Fruit fly (Drosophila melanogaster) whole organism, embryonic: ENCODE data around the gene yrt.

Experiments used
- ATbp ChIP-seq: fragments of 200-800 bp; sonication (Bioruptor generic); optimal IDR thresholded peaks from 2 replicates; lab custom pipeline; 2017; ENCODE audit warnings: missing biosample characterization, mild to moderate bottlenecking, missing genetic modification characterization, missing genetic modification reagents
- CG10959 ChIP-seq: fragments of 200-800 bp; sonication (Bioruptor generic); IDR thresholded peaks from 2 replicates; pipeline ENCODE4 v1.3.6; 2022; ENCODE audit warnings: missing biosample characterization, missing genetic modification characterization
- CG12236 ChIP-seq: fragments of 200-800 bp; sonication (Bioruptor generic); optimal IDR thresholded peaks from 2 replicates; lab custom pipeline; 2016; ENCODE audit warnings: missing biosample characterization, missing genetic modification characterization
- CG12769 ChIP-seq: fragments of 200-800 bp; sonication (Bioruptor generic); optimal IDR thresholded peaks from 2 replicates; lab custom pipeline; 2019; ENCODE audit warnings: missing biosample characterization, mild to moderate bottlenecking, missing genetic modification characterization, moderate library complexity
- CG14710 ChIP-seq: fragments of 200-800 bp; sonication (Bioruptor generic); optimal IDR thresholded peaks from 3 replicates; lab custom pipeline; 2019; ENCODE audit warnings: missing biosample characterization, mild to moderate bottlenecking, missing genetic modification characterization, moderate library complexity
- CG1792 ChIP-seq: fragments of 200-800 bp; sonication (Bioruptor generic); optimal IDR thresholded peaks from 2 replicates; lab custom pipeline; 2016; ENCODE audit warnings: missing biosample characterization, missing genetic modification characterization
- CG2678 ChIP-seq: fragments of 200-800 bp; sonication (Bioruptor generic); optimal IDR thresholded peaks from 3 replicates; lab custom pipeline; 2019; ENCODE audit warnings: missing biosample characterization, mild to moderate bottlenecking, missing genetic modification characterization, moderate library complexity
- CG30431 ChIP-seq: fragments of 200-800 bp; sonication (Bioruptor generic); optimal IDR thresholded peaks from 2 replicates; lab custom pipeline; 2017; ENCODE audit warnings: missing biosample characterization, missing genetic modification characterization
- CG3065 ChIP-seq: fragments of 200-800 bp; sonication (Bioruptor generic); optimal IDR thresholded peaks from 2 replicates; lab custom pipeline; 2016; ENCODE audit warnings: missing biosample characterization, missing genetic modification characterization
- CG3847 ChIP-seq: fragments of 200-800 bp; sonication (Bioruptor generic); IDR thresholded peaks from 2 replicates; pipeline ENCODE4 v1.3.6; 2022; ENCODE audit warnings: missing biosample characterization, missing genetic modification characterization
- CG4282 ChIP-seq: fragments of 200-800 bp; sonication (Bioruptor generic); optimal IDR thresholded peaks from 2 replicates; lab custom pipeline; 2016; ENCODE audit warnings: missing biosample characterization, missing genetic modification characterization
- CG6254 ChIP-seq: fragments of 200-800 bp; sonication (Bioruptor generic); optimal IDR thresholded peaks from 3 replicates; lab custom pipeline; 2017; ENCODE audit warnings: mild to moderate bottlenecking, missing biosample characterization, missing genetic modification reagents, missing genetic modification characterization
- CG6791 ChIP-seq: fragments of 200-800 bp; sonication (Bioruptor generic); IDR thresholded peaks from 3 replicates; pipeline ENCODE4 v1.3.6; 2022; ENCODE audit warnings: missing biosample characterization, missing genetic modification characterization; ENCODE audit not compliant: partially characterized antibody
- CG7786 ChIP-seq: fragments of 200-800 bp; sonication (Bioruptor generic); optimal IDR thresholded peaks from 2 replicates; lab custom pipeline; 2016; ENCODE audit warnings: missing biosample characterization, missing genetic modification characterization
- CG7987 ChIP-seq: fragments of 200-800 bp; sonication (Bioruptor generic); optimal IDR thresholded peaks from 2 replicates; lab custom pipeline; 2018; ENCODE audit warnings: missing biosample characterization, mild to moderate bottlenecking, missing genetic modification characterization, moderate library complexity
- CG9817 ChIP-seq: fragments of 200-800 bp; sonication (Bioruptor generic); optimal IDR thresholded peaks from 2 replicates; lab custom pipeline; 2018; ENCODE audit warnings: missing biosample characterization, mild to moderate bottlenecking, missing genetic modification characterization, moderate library complexity
- CoRest ChIP-seq: fragments of 200-800 bp; sonication (Bioruptor generic); optimal IDR thresholded peaks from 3 replicates; lab custom pipeline; 2018; ENCODE audit warnings: missing biosample characterization, mild to moderate bottlenecking, missing genetic modification characterization, moderate library complexity
- Dip3 ChIP-seq: fragments of 200-800 bp; sonication (Bioruptor generic); optimal IDR thresholded peaks from 3 replicates; lab custom pipeline; 2016; ENCODE audit warnings: missing biosample characterization, missing genetic modification characterization
- Dref ChIP-seq: fragments of 200-800 bp; sonication (Bioruptor generic); IDR thresholded peaks from 2 replicates; pipeline ENCODE4 v1.3.6; 2022; ENCODE audit warnings: missing biosample characterization, missing genetic modification characterization
- E2f2 ChIP-seq: fragments of 200-800 bp; sonication (Bioruptor generic); IDR thresholded peaks from 2 replicates; pipeline ENCODE4 v1.3.6; 2022; ENCODE audit warnings: missing biosample characterization, missing genetic modification characterization
- ERR ChIP-seq: fragments of 200-800 bp; sonication (Bioruptor generic); optimal IDR thresholded peaks from 2 replicates; lab custom pipeline; 2016; ENCODE audit warnings: missing biosample characterization, missing genetic modification characterization
- HLH54F ChIP-seq: fragments of 200-800 bp; sonication (Bioruptor generic); optimal IDR thresholded peaks from 3 replicates; lab custom pipeline; 2016; ENCODE audit warnings: missing biosample characterization, missing genetic modification characterization
- Hmr ChIP-seq: fragments of 200-800 bp; sonication (Bioruptor generic); optimal IDR thresholded peaks from 3 replicates; lab custom pipeline; 2017; ENCODE audit warnings: mild to moderate bottlenecking, missing biosample characterization, missing genetic modification reagents, missing genetic modification characterization
- Hmx ChIP-seq: fragments of 200-800 bp; sonication (Bioruptor generic); optimal IDR thresholded peaks from 2 replicates; lab custom pipeline; 2016; ENCODE audit warnings: missing biosample characterization, missing genetic modification characterization
- Lhr ChIP-seq: fragments of 200-800 bp; sonication (Bioruptor generic); optimal IDR thresholded peaks from 3 replicates; lab custom pipeline; 2017; ENCODE audit warnings: mild to moderate bottlenecking, missing biosample characterization, missing genetic modification reagents, missing genetic modification characterization
- Med ChIP-seq: fragments of 200-800 bp; sonication (Bioruptor generic); peaks from one replicate; lab custom pipeline; 2016; ENCODE audit warnings: missing biosample characterization, missing genetic modification characterization, mild to moderate bottlenecking, inconsistent platforms, moderate library complexity
- Sin3A ChIP-seq: fragments of >200 bp; optimal IDR thresholded peaks from 2 replicates; lab custom pipeline; 2018
- ap ChIP-seq: fragments of 200-800 bp; sonication (Bioruptor generic); IDR thresholded peaks from 2 replicates; pipeline ENCODE4 v1.3.6; 2022; ENCODE audit warnings: missing biosample characterization, missing genetic modification characterization
- ci ChIP-seq: fragments of 200-800 bp; sonication (Bioruptor generic); IDR thresholded peaks from 3 replicates; pipeline ENCODE4 v1.3.6; 2022; ENCODE audit warnings: missing biosample characterization, missing genetic modification characterization
- dan ChIP-seq: fragments of 200-800 bp; sonication (Bioruptor generic); IDR thresholded peaks from 2 replicates; pipeline ENCODE4 v1.3.6; 2022; ENCODE audit warnings: missing biosample characterization, missing genetic modification characterization
- dati ChIP-seq: fragments of 200-800 bp; sonication (Bioruptor generic); IDR thresholded peaks from 2 replicates; pipeline ENCODE4 v1.3.6; 2022; ENCODE audit warnings: missing biosample characterization, missing genetic modification characterization
- ems ChIP-seq: fragments of 200-800 bp; sonication (Bioruptor generic); optimal IDR thresholded peaks from 3 replicates; lab custom pipeline; 2016; ENCODE audit warnings: missing biosample characterization, missing genetic modification characterization
- fd3F ChIP-seq: fragments of 200-800 bp; sonication (Bioruptor generic); optimal IDR thresholded peaks from 2 replicates; lab custom pipeline; 2018; ENCODE audit warnings: missing biosample characterization, mild to moderate bottlenecking, missing genetic modification characterization, moderate library complexity
- fd96Cb ChIP-seq: fragments of 200-800 bp; sonication (Bioruptor generic); optimal IDR thresholded peaks from 2 replicates; lab custom pipeline; 2018; ENCODE audit warnings: missing biosample characterization, mild to moderate bottlenecking, missing genetic modification characterization, moderate library complexity
- gfzf ChIP-seq: fragments of 200-800 bp; sonication (Bioruptor generic); optimal IDR thresholded peaks from 2 replicates; lab custom pipeline; 2016; ENCODE audit warnings: missing biosample characterization, mild to moderate bottlenecking, missing genetic modification characterization, moderate library complexity
- gro ChIP-seq: fragments of 200-800 bp; sonication (Bioruptor generic); optimal IDR thresholded peaks from 2 replicates; lab custom pipeline; 2016; ENCODE audit warnings: missing biosample characterization, missing genetic modification characterization
- gsb ChIP-seq: fragments of 200-800 bp; sonication (Bioruptor generic); IDR thresholded peaks from 2 replicates; pipeline ENCODE4 v1.3.6; 2022; ENCODE audit warnings: missing biosample characterization, missing genetic modification characterization
- gt ChIP-seq: fragments of 200-800 bp; sonication (Bioruptor generic); IDR thresholded peaks from 2 replicates; pipeline ENCODE4 v1.3.6; 2022; ENCODE audit warnings: missing biosample characterization, missing genetic modification characterization
- inv ChIP-seq: fragments of 200-800 bp; sonication (Bioruptor generic); IDR thresholded peaks from 2 replicates; pipeline ENCODE4 v1.3.6; 2022; ENCODE audit warnings: missing biosample characterization, missing genetic modification characterization; ENCODE audit not compliant: partially characterized antibody
- lab ChIP-seq: fragments of 200-800 bp; sonication (Bioruptor generic); optimal IDR thresholded peaks from 3 replicates; lab custom pipeline; 2017; ENCODE audit warnings: missing biosample characterization, missing genetic modification characterization, mild to moderate bottlenecking, moderate library complexity, missing genetic modification reagents
- lbe ChIP-seq: fragments of 200-800 bp; sonication (Bioruptor generic); optimal IDR thresholded peaks from 2 replicates; lab custom pipeline; 2016; ENCODE audit warnings: missing biosample characterization, mild to moderate bottlenecking, missing genetic modification characterization
- org-1 ChIP-seq: fragments of 200-800 bp; sonication (Bioruptor generic); optimal IDR thresholded peaks from 2 replicates; lab custom pipeline; 2017; ENCODE audit warnings: missing biosample characterization, missing genetic modification characterization
- pan ChIP-seq, 4 experiments: fragments of >200 bp in 3 of 4; fragments of 200-800 bp in 1 of 4; sonication (Bioruptor generic) in 1 of 4; optimal IDR thresholded peaks in 3 of 4; IDR thresholded peaks in 1 of 4; 2 replicates each; pipeline versions ENCODE4 v1.3.6 to Lab custom; 2017 to 2022; ENCODE audit warnings: missing biosample characterization in 2 of 4, missing genetic modification characterization in 2 of 4, mixed read lengths in 1 of 4
- sd ChIP-seq: fragments of 200-800 bp; sonication (Bioruptor generic); optimal IDR thresholded peaks from 3 replicates; lab custom pipeline; 2018; ENCODE audit warnings: missing biosample characterization, mild to moderate bottlenecking, missing genetic modification characterization, moderate library complexity
- slbo ChIP-seq: fragments of 200-800 bp; sonication (Bioruptor generic); IDR thresholded peaks from 2 replicates; pipeline ENCODE4 v1.3.6; 2022; ENCODE audit warnings: missing biosample characterization, missing genetic modification characterization
- slp2 ChIP-seq: fragments of 200-800 bp; sonication (Bioruptor generic); optimal IDR thresholded peaks from 2 replicates; lab custom pipeline; 2016; ENCODE audit warnings: missing biosample characterization, missing genetic modification characterization
- toy ChIP-seq: fragments of 200-800 bp; sonication (Bioruptor generic); IDR thresholded peaks from 2 replicates; pipeline ENCODE4 v1.3.6; 2022; ENCODE audit warnings: missing biosample characterization, missing genetic modification characterization
- tup ChIP-seq: fragments of 200-800 bp; sonication (Bioruptor generic); optimal IDR thresholded peaks from 2 replicates; lab custom pipeline; 2016; ENCODE audit warnings: missing biosample characterization, mild to moderate bottlenecking, missing genetic modification characterization, moderate library complexity
- tx ChIP-seq: fragments of 200-800 bp; sonication (Bioruptor generic); optimal IDR thresholded peaks from 2 replicates; lab custom pipeline; 2016; ENCODE audit warnings: missing biosample characterization, missing genetic modification characterization
- unc-4 ChIP-seq: fragments of 200-800 bp; sonication (Bioruptor generic); IDR thresholded peaks from 2 replicates; pipeline ENCODE4 v1.3.6; 2022; ENCODE audit warnings: missing biosample characterization, missing genetic modification characterization; ENCODE audit not compliant: partially characterized antibody
- unpg ChIP-seq: fragments of 200-800 bp; sonication (Bioruptor generic); optimal IDR thresholded peaks from 3 replicates; lab custom pipeline; 2018; ENCODE audit warnings: missing biosample characterization, mild to moderate bottlenecking, missing genetic modification characterization, moderate library complexity

yrt gene

DNA sequence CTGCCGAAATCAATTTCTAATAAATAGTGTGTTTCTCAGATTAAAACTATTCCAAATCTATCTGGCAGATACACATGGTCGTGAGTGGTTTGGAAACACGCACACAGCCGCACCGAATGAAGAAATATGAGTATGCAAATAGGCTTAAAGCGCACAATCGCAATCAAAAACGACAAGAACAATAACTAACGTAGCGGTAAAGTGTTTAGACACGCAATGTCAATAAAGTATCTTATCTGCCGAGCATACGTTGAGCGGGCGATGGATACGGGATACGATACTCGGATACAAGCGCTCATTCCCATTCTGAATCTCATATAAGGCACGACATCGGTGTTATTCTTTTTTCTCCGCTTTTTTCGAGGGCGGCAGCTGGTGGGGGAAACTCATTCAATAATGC, 11.3 kb upstream of the yrt start (continued):
- TF ChIP-seq inv (GFP tag; lab: Robert Waterston, UW) (no peak), ERR (GFP tag; lab: Kevin White, UChicago) (no peak), pan (optimal IDR thresholded peaks at IDR 0.05; lab: Kevin White, UChicago) (no peak), pan (GFP tag; optimal IDR thresholded peaks at IDR 0.05 in 1 of 2, IDR thresholded peaks at IDR 0.05 in 1 of 2) (no peak), org-1 (GFP tag; lab: Kevin White, UChicago) (no peak), gsb (no peak), ci (0 out of 3 replicates have a peak, but pooled peaks have one; percentile 10), CG30431 (GFP tag; lab: Kevin White, UChicago) (no peak), CG12769 (peak; percentile 37), Sin3A (lab: Kevin White, UChicago) (no peak), CG3065 (GFP tag; lab: Kevin White, UChicago) (no peak), CG7786 (GFP tag; lab: Kevin White, UChicago) (no peak), fd96Cb (tag; lab: Kevin White, UChicago) (no peak), ems (no peak), E2f2 (GFP tag; lab: Robert Waterston, UW) (no peak), gt (GFP tag; lab: Robert Waterston, UW) (no peak), unc-4 (GFP tag; lab: Robert Waterston, UW) (no peak), Dip3 (GFP tag; lab: Kevin White, UChicago) (no peak), slbo (GFP tag; lab: Robert Waterston, UW) (no peak), Hmr (GFP tag; lab: Kevin White, UChicago) (no peak), slp2 (no peak), CG1792 (GFP tag; lab: Kevin White, UChicago) (no peak), CG6791 (GFP tag; lab: Robert Waterston, UW) (no peak), CG12236 (GFP tag; lab: Kevin White, UChicago) (no peak), HLH54F (GFP tag; lab: Kevin White, UChicago) (no peak), ap (no peak), CoRest (tag; lab: Kevin White, UChicago) (no peak), unpg (no peak), CG3847 (no peak), gro (GFP tag; lab: Kevin White, UChicago) (no peak), gfzf (no peak), CG10959 (no peak), CG4282 (GFP tag; lab: Kevin White, UChicago) (no peak), fd3F (GFP tag; lab: Kevin White, UChicago) (no peak), CG14710 (no peak), Dref (no peak), tx (GFP tag; lab: Kevin White, UChicago) (no peak), CG2678 (tag; lab: Kevin White, UChicago) (no peak), CG7987 (GFP tag; lab: Kevin White, UChicago) (peak; percentile 41), sd (no peak), tup (GFP tag; lab: Kevin White, UChicago) (no peak), Lhr (no peak), ATbp (GFP tag; lab: Kevin White, UChicago) (peak; percentile 35), toy (GFP tag; lab: Robert Waterston, UW) (no peak), Hmx (GFP tag; lab: Kevin White, UChicago) (no peak), CG6254 (GFP tag; lab: Kevin White, UChicago) (no peak), dati (GFP tag; lab: Robert Waterston, UW) (no peak), dan (GFP tag; lab: Robert Waterston, UW) (no peak), lbe (GFP tag; lab: Kevin White, UChicago) (no peak), CG9817 (no peak), Med (GFP tag; lab: Kevin White, UChicago) (peak; percentile 33), lab (GFP tag; lab: Kevin White, UChicago) (peak; percentile 9)
